Fruit fly (Drosophila melanogaster): ENCODE results near the gene cac.

Gene cac

DNA sequence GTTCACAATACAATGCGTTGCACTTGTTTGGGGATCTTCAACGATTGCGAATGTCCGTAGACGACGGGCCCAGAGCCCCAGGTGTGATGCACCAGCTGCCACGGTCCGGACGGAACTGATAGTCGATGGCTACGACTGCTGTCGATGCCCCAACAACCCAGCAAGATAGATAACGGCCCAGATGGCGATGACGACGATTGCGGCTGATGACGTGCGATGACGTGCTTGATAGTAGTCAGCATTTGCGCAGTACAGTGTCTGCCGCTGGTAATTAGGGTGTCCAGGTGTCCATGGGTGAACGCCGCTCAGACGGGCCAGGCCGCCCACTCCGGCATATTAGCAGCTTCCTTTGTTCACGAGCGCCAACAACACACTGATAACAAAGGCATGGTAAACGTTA, at the start of gene cac:
Gene cac, minus strand, starts transcription at position 101 of the 400 bp plus-strand sequence.
- TF ChIP-seq toe (GFP tag; optimal IDR thresholded peaks at IDR 0.05) (no peak), Crg-1 (GFP tag; optimal IDR thresholded peaks at IDR 0.05) (no peak), pad (GFP tag; optimal IDR thresholded peaks at IDR 0.05) (no peak), ovo (GFP tag; optimal IDR thresholded peaks at IDR 0.05) (no peak), cic (GFP tag; optimal IDR thresholded peaks at IDR 0.05) (no peak), CG14711 (tag; optimal IDR thresholded peaks at IDR 0.05) (no peak), bab1 (GFP tag; optimal IDR thresholded peaks at IDR 0.05) (no peak), CG7101 (tag; optimal IDR thresholded peaks at IDR 0.05) (no peak), CG33017 (tag; optimal IDR thresholded peaks at IDR 0.05) (no peak), CG11617 (GFP tag; optimal IDR thresholded peaks at IDR 0.05) (no peak), Clk (GFP tag; optimal IDR thresholded peaks at IDR 0.05) (no peak), kay (GFP tag; ENCODE audit: borderline replicate concordance) (no peak), cnc (optimal IDR thresholded peaks at IDR 0.05) (no peak), CG12768 (GFP tag; optimal IDR thresholded peaks at IDR 0.05) (no peak), CG7045 (GFP tag; optimal IDR thresholded peaks at IDR 0.05) (no peak), Mnt (GFP tag; optimal IDR thresholded peaks at IDR 0.05) (no peak), tj (GFP tag; optimal IDR thresholded peaks at IDR 0.05) (no peak), CG5204 (GFP tag; optimal IDR thresholded peaks at IDR 0.05) (no peak)

dm6 chrX:12032136-12032682, 47.3 kb upstream of the cac start, which contains the start of gene Cyp318a1:
Gene Cyp318a1, plus strand, starts transcription at chrX:12032632.
- TF ChIP-seq Mnt (GFP tag; optimal IDR thresholded peaks at IDR 0.05) = no peak
- no peak for TF ChIP-seq CG5204 (GFP tag; optimal IDR thresholded peaks at IDR 0.05)
- TF ChIP-seq Hr96 (GFP tag; optimal IDR thresholded peaks at IDR 0.05) = no peak
- no peak for TF ChIP-seq CG12768 (GFP tag; optimal IDR thresholded peaks at IDR 0.05)
- no peak for TF ChIP-seq CG33017 (tag; optimal IDR thresholded peaks at IDR 0.05)
- no peak for TF ChIP-seq CG11617 (GFP tag; optimal IDR thresholded peaks at IDR 0.05)
- TF ChIP-seq cic (GFP tag; optimal IDR thresholded peaks at IDR 0.05) = no peak
- TF ChIP-seq bab1 (GFP tag; optimal IDR thresholded peaks at IDR 0.05) = no peak
- no peak for TF ChIP-seq CG7045 (GFP tag; optimal IDR thresholded peaks at IDR 0.05)
- no peak for TF ChIP-seq CG1620 (GFP tag; optimal IDR thresholded peaks at IDR 0.05)
- no peak for TF ChIP-seq CG7101 (tag; optimal IDR thresholded peaks at IDR 0.05)
- no peak for TF ChIP-seq toe (GFP tag; optimal IDR thresholded peaks at IDR 0.05)
- TF ChIP-seq Crg-1 (GFP tag; optimal IDR thresholded peaks at IDR 0.05) = no peak
- no peak for TF ChIP-seq pad (GFP tag; optimal IDR thresholded peaks at IDR 0.05)
- TF ChIP-seq tj (GFP tag; optimal IDR thresholded peaks at IDR 0.05) = no peak

dm6 chrX:12031400-12031799, 46.5 kb upstream of the cac start, which contains the start of gene Cyp311a1:
Gene Cyp311a1, minus strand, starts transcription at chrX:12031465.
- no peak for TF ChIP-seq pad (GFP tag; optimal IDR thresholded peaks at IDR 0.05)
- no peak for TF ChIP-seq kay (GFP tag; ENCODE audit: borderline replicate concordance)
- no peak for TF ChIP-seq Clk (GFP tag; optimal IDR thresholded peaks at IDR 0.05)
- TF ChIP-seq cic (GFP tag; optimal IDR thresholded peaks at IDR 0.05) = no peak
- no peak for TF ChIP-seq cnc (optimal IDR thresholded peaks at IDR 0.05)
- no peak for TF ChIP-seq tj (GFP tag; optimal IDR thresholded peaks at IDR 0.05)
- TF ChIP-seq CG11617 (GFP tag; optimal IDR thresholded peaks at IDR 0.05) = no peak
- no peak for TF ChIP-seq toe (GFP tag; optimal IDR thresholded peaks at IDR 0.05)
- peak; percentile 56 for TF ChIP-seq CG7101 (tag; optimal IDR thresholded peaks at IDR 0.05)
- no peak for TF ChIP-seq bab1 (GFP tag; optimal IDR thresholded peaks at IDR 0.05)
- TF ChIP-seq CG1620 (GFP tag; optimal IDR thresholded peaks at IDR 0.05) = no peak
- peak; percentile 48 for TF ChIP-seq CG14711 (tag; optimal IDR thresholded peaks at IDR 0.05)
- TF ChIP-seq Crg-1 (GFP tag; optimal IDR thresholded peaks at IDR 0.05) = no peak
- no peak for TF ChIP-seq CG7045 (GFP tag; optimal IDR thresholded peaks at IDR 0.05)
- TF ChIP-seq ovo (GFP tag; optimal IDR thresholded peaks at IDR 0.05) = no peak
- no peak for TF ChIP-seq Mnt (GFP tag; optimal IDR thresholded peaks at IDR 0.05)
- no peak for TF ChIP-seq Hr96 (GFP tag; optimal IDR thresholded peaks at IDR 0.05)
- no peak for TF ChIP-seq CG5204 (GFP tag; optimal IDR thresholded peaks at IDR 0.05)
- TF ChIP-seq CG12768 (GFP tag; optimal IDR thresholded peaks at IDR 0.05) = no peak
- TF ChIP-seq CG33017 (tag; optimal IDR thresholded peaks at IDR 0.05) = peak; percentile 60

DNA sequence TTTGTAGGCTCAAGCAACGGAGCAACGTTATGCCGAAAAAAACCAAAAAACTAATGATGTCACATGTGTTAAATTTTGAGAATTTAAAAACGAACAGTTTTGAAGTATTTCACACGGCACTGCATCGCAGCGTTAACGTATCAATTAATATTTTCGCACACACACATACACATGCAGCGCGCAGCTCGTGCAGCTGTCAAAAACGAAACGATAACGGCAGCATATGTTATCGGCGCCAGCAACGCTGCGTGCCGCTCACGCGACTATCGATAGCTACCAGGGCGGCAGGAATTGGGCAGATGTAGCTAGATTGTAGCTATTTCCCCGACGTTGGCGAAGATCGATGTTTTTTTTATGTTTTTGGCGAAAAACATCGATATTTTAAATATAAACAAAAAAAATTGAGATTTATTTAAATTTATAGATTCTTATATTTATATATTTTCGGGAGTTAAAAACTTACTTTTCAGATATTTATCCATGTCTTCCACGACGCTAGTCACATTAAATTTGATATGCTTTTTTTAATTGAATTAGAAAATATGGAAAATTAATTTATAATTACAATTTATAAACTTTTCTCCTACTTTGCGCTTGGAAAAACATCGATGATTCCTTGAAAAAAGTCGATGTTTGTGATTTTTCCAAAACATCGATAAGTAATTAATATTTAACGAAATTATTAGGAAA, 44.1 kb upstream of the cac start, which contains the start of gene Usp7:
Gene Usp7, minus strand, starts transcription at position 208 of the 690 bp plus-strand sequence.
- TF ChIP-seq cic (GFP tag; optimal IDR thresholded peaks at IDR 0.05) = no peak
- peak; percentile 38 for TF ChIP-seq bab1 (GFP tag; optimal IDR thresholded peaks at IDR 0.05)
- no peak for TF ChIP-seq CG7101 (tag; optimal IDR thresholded peaks at IDR 0.05)
- TF ChIP-seq pad (GFP tag; optimal IDR thresholded peaks at IDR 0.05) = no peak
- peak; percentile 74 for TF ChIP-seq Mnt (GFP tag; optimal IDR thresholded peaks at IDR 0.05)

- TF ChIP-seq Mnt (GFP tag; optimal IDR thresholded peaks at IDR 0.05) (no peak), cic (GFP tag; optimal IDR thresholded peaks at IDR 0.05) (no peak)
Measured at dm6 chrX:12021750-12022149, 36.9 kb upstream of the cac start.

dm6 chrX:12020857-12021256, 36.0 kb upstream of the cac start, which contains the start of gene Tango4:
Gene Tango4, plus strand, starts transcription at chrX:12021068.
- no peak for TF ChIP-seq pad (GFP tag; optimal IDR thresholded peaks at IDR 0.05)
- no peak for TF ChIP-seq CG7045 (GFP tag; optimal IDR thresholded peaks at IDR 0.05)
- no peak for TF ChIP-seq cnc (optimal IDR thresholded peaks at IDR 0.05)
- no peak for TF ChIP-seq CG12768 (GFP tag; optimal IDR thresholded peaks at IDR 0.05)
- TF ChIP-seq Hr96 (GFP tag; optimal IDR thresholded peaks at IDR 0.05) = no peak
- no peak for TF ChIP-seq CG11617 (GFP tag; optimal IDR thresholded peaks at IDR 0.05)
